Worm (Caenorhabditis elegans) whole organism, young adult: ENCODE measurements around the gene aakg-1.

Experiments
- B0336.3 ChIP-seq: fragments of 200-800 bp; sonication (Bioruptor generic); IDR thresholded peaks from 2 replicates; pipeline ENCODE4 v1.3.6; 2022; ENCODE audit warnings: missing genetic modification characterization, missing compliant biosample characterization
- C06A6.2 ChIP-seq: fragments of 200-800 bp; sonication (Bioruptor generic); conservative IDR thresholded peaks from 2 replicates; pipeline ENCODE4 v1.3.6; 2022; ENCODE audit warnings: missing genetic modification characterization, missing compliant biosample characterization
- F33H1.4 ChIP-seq: fragments of 200-800 bp; sonication (Bioruptor generic); IDR thresholded peaks from 2 replicates; pipeline ENCODE4 v1.3.6; 2022; ENCODE audit warnings: missing genetic modification reagents, missing genetic modification characterization, missing compliant biosample characterization
- F37B4.10 ChIP-seq: fragments of 200-800 bp; sonication (Bioruptor generic); IDR thresholded peaks from 2 replicates; pipeline ENCODE4 v1.3.6; 2022; ENCODE audit warnings: missing genetic modification characterization, missing compliant biosample characterization
- F57A8.1 ChIP-seq: fragments of 200-800 bp; sonication (Bioruptor generic); optimal IDR thresholded peaks from 2 replicates; lab custom pipeline; 2018; ENCODE audit warnings: mild to moderate bottlenecking, missing genetic modification characterization, moderate library complexity, missing compliant biosample characterization
- K12H6.12 ChIP-seq: fragments of 200-800 bp; sonication (Bioruptor generic); optimal IDR thresholded peaks from 2 replicates; lab custom pipeline; 2018; ENCODE audit warnings: mild to moderate bottlenecking, missing genetic modification characterization, missing compliant biosample characterization
- Y95B8A.8 ChIP-seq: fragments of 200-800 bp; sonication (Bioruptor generic); IDR thresholded peaks from 2 replicates; pipeline ENCODE4 v1.3.6; 2022; ENCODE audit warnings: missing genetic modification reagents, missing genetic modification characterization, missing compliant biosample characterization
- atf-7 ChIP-seq: sonication (generic microtip); optimal IDR thresholded peaks from 2 replicates; lab custom pipeline; 2017; ENCODE audit warnings: mild to moderate bottlenecking, missing genetic modification characterization, missing compliant biosample characterization
- attf-5 ChIP-seq: fragments of 200-800 bp; sonication (Bioruptor generic); optimal IDR thresholded peaks from 2 replicates; lab custom pipeline; 2018; ENCODE audit warnings: mild to moderate bottlenecking, missing genetic modification characterization, missing compliant biosample characterization
- cebp-1 ChIP-seq, 2 experiments: fragments of 200-800 bp in 1 of 2; sonication (Bioruptor generic) in 1 of 2; sonication (generic microtip) in 1 of 2; IDR thresholded peaks in 1 of 2; optimal IDR thresholded peaks in 1 of 2; 2 replicates each; pipeline versions ENCODE4 v1.3.6 to Lab custom; 2017 to 2022; ENCODE audit warnings: missing compliant biosample characterization in 2 of 2, missing genetic modification characterization in 2 of 2, mild to moderate bottlenecking in 1 of 2, missing genetic modification reagents in 1 of 2, moderate library complexity in 1 of 2
- cebp-2 ChIP-seq: fragments of 200-800 bp; sonication (Bioruptor generic); IDR thresholded peaks from 2 replicates; pipeline ENCODE4 v1.3.6; 2022; ENCODE audit warnings: missing genetic modification characterization, missing compliant biosample characterization
- ceh-40 ChIP-seq: fragments of 200-800 bp; sonication (Bioruptor generic); IDR thresholded peaks from 2 replicates; pipeline ENCODE4 v1.3.6; 2022; ENCODE audit warnings: missing genetic modification characterization, missing compliant biosample characterization
- chd-7 ChIP-seq: sonication (generic microtip); optimal IDR thresholded peaks from 2 replicates; lab custom pipeline; 2016; ENCODE audit warnings: mild to moderate bottlenecking, missing genetic modification characterization, moderate library complexity, missing compliant biosample characterization
- dox-1 ChIP-seq: fragments of 200-800 bp; sonication (Bioruptor generic); IDR thresholded peaks from 2 replicates; pipeline ENCODE4 v1.3.6; 2022; ENCODE audit warnings: missing genetic modification reagents, missing genetic modification characterization, missing compliant biosample characterization
- dpff-1 ChIP-seq: sonication (generic microtip); optimal IDR thresholded peaks from 2 replicates; lab custom pipeline; 2017; ENCODE audit warnings: mild to moderate bottlenecking, missing genetic modification characterization, missing compliant biosample characterization
- hmg-1.2 ChIP-seq: fragments of 200-800 bp; sonication (Bioruptor generic); IDR thresholded peaks from 2 replicates; pipeline ENCODE4 v1.3.6; 2022; ENCODE audit warnings: missing genetic modification reagents, missing genetic modification characterization, missing compliant biosample characterization
- hmg-20 ChIP-seq: fragments of 200-800 bp; sonication (Bioruptor generic); IDR thresholded peaks from 2 replicates; pipeline ENCODE4 v1.3.6; 2022; ENCODE audit warnings: missing genetic modification reagents, missing genetic modification characterization, missing compliant biosample characterization
- hrde-1 ChIP-seq: sonication (generic microtip); optimal IDR thresholded peaks from 2 replicates; lab custom pipeline; 2016; ENCODE audit warnings: missing genetic modification characterization, mild to moderate bottlenecking, missing compliant biosample characterization, moderate library complexity, missing genotype, missing genetic modification reagents, borderline replicate concordance
- lag-1 ChIP-seq: fragments of 200-800 bp; sonication (Bioruptor generic); IDR thresholded peaks from 2 replicates; pipeline ENCODE4 v1.3.6; 2022; ENCODE audit warnings: missing genetic modification reagents, missing genetic modification characterization, missing compliant biosample characterization
- lin-35 ChIP-seq, 3 experiments: fragments of 150-350 bp in 2 of 3; sonication (generic microtip) in 1 of 3; optimal IDR thresholded peaks; 2 replicates each; lab custom pipeline; 2014 to 2018; ENCODE audit warnings: missing biosample characterization in 3 of 3, missing genetic modification characterization in 3 of 3, missing genetic modification reagents in 3 of 3
- lin-40 ChIP-seq: sonication (generic microtip); optimal IDR thresholded peaks from 2 replicates; lab custom pipeline; 2016; ENCODE audit warnings: missing genetic modification characterization, mild to moderate bottlenecking, missing compliant biosample characterization, missing genotype, missing genetic modification reagents
- lin-54 ChIP-seq: fragments of 200-800 bp; sonication (Bioruptor generic); optimal IDR thresholded peaks from 2 replicates; lab custom pipeline; 2018; ENCODE audit warnings: mild to moderate bottlenecking, missing genetic modification characterization, missing compliant biosample characterization
- lsl-1 ChIP-seq: fragments of 200-800 bp; sonication (Bioruptor generic); optimal IDR thresholded peaks from 2 replicates; lab custom pipeline; 2018; ENCODE audit warnings: mild to moderate bottlenecking, missing genetic modification characterization, moderate library complexity, missing compliant biosample characterization
- madf-10 ChIP-seq: sonication (generic microtip); optimal IDR thresholded peaks from 2 replicates; lab custom pipeline; 2016; ENCODE audit warnings: mild to moderate bottlenecking, missing genetic modification characterization, missing compliant biosample characterization
- mel-28 ChIP-seq: sonication (generic microtip); optimal IDR thresholded peaks from 2 replicates; lab custom pipeline; 2016; ENCODE audit warnings: borderline replicate concordance, mild to moderate bottlenecking, missing genetic modification characterization, missing compliant biosample characterization
- mxl-1 ChIP-seq: sonication (generic microtip); optimal IDR thresholded peaks from 2 replicates; lab custom pipeline; 2016; ENCODE audit warnings: missing genetic modification characterization, missing compliant biosample characterization
- nfya-1 ChIP-seq: sonication (generic microtip); optimal IDR thresholded peaks from 2 replicates; lab custom pipeline; 2017; ENCODE audit warnings: antibody characterized with exemption, missing compliant biosample characterization, missing genetic modification characterization, borderline replicate concordance; ENCODE audit not compliant: insufficient read depth
- nfya-2 ChIP-seq: fragments of 200-800 bp; sonication (Bioruptor generic); IDR thresholded peaks from 2 replicates; pipeline ENCODE4 v1.3.6; 2022; ENCODE audit warnings: missing genetic modification reagents, missing genetic modification characterization, missing compliant biosample characterization
- nfyb-1 ChIP-seq: fragments of 200-800 bp; sonication (Bioruptor generic); IDR thresholded peaks from 2 replicates; pipeline ENCODE4 v1.3.6; 2022; ENCODE audit warnings: missing genetic modification reagents, missing genetic modification characterization, missing compliant biosample characterization
- nhr-120 ChIP-seq: fragments of 200-800 bp; sonication (Bioruptor generic); IDR thresholded peaks from 2 replicates; pipeline ENCODE4 v1.3.6; 2022; ENCODE audit warnings: missing genetic modification characterization, missing compliant biosample characterization
- nhr-80 ChIP-seq: sonication (generic microtip); optimal IDR thresholded peaks from 2 replicates; lab custom pipeline; 2016; ENCODE audit warnings: missing genetic modification characterization, missing compliant biosample characterization
- nhr-90 ChIP-seq: sonication (generic microtip); optimal IDR thresholded peaks from 2 replicates; lab custom pipeline; 2016; ENCODE audit warnings: missing genotype, mild to moderate bottlenecking, missing genetic modification characterization, missing compliant biosample characterization
- rcor-1 ChIP-seq: fragments of 200-800 bp; sonication (Bioruptor generic); IDR thresholded peaks from 2 replicates; pipeline ENCODE4 v1.3.6; 2022; ENCODE audit warnings: missing genetic modification reagents, missing genetic modification characterization, missing compliant biosample characterization
- sea-2 ChIP-seq: fragments of 200-800 bp; sonication (Bioruptor generic); IDR thresholded peaks from 2 replicates; pipeline ENCODE4 v1.3.6; 2022; ENCODE audit warnings: missing genetic modification characterization, missing compliant biosample characterization
- snpc-1.1 ChIP-seq: sonication (generic microtip); optimal IDR thresholded peaks from 2 replicates; lab custom pipeline; 2017; ENCODE audit warnings: missing genetic modification characterization, mild to moderate bottlenecking, missing compliant biosample characterization, antibody characterized with exemption, moderate library complexity, missing genotype, missing genetic modification reagents; ENCODE audit not compliant: insufficient read depth
- snpc-4 ChIP-seq, 5 experiments: fragments of 150-350 bp in 1 of 5; sonication (generic microtip) in 4 of 5; optimal IDR thresholded peaks; 2 replicates each; lab custom pipeline; 2014 to 2018; ENCODE audit warnings: missing genetic modification characterization in 5 of 5, missing biosample characterization in 3 of 5, antibody characterized with exemption in 2 of 5, mild to moderate bottlenecking in 2 of 5, missing compliant biosample characterization in 2 of 5, missing genotype in 2 of 5, moderate library complexity in 2 of 5, missing genetic modification reagents in 1 of 5
- sptf-2 ChIP-seq: fragments of 200-800 bp; sonication (Bioruptor generic); optimal IDR thresholded peaks from 2 replicates; lab custom pipeline; 2018; ENCODE audit warnings: mild to moderate bottlenecking, missing genetic modification characterization, missing compliant biosample characterization
- xnd-1 ChIP-seq: sonication (generic microtip); optimal IDR thresholded peaks from 2 replicates; lab custom pipeline; 2016; ENCODE audit warnings: missing genotype, missing genetic modification reagents, missing genetic modification characterization, missing compliant biosample characterization
- zfh-2 ChIP-seq: fragments of 200-800 bp; sonication (Bioruptor generic); conservative IDR thresholded peaks from 2 replicates; pipeline ENCODE4 v1.3.6; 2022; ENCODE audit warnings: missing genetic modification reagents, missing genetic modification characterization, missing compliant biosample characterization

Gene aakg-1

ce11 chrIII:12568036-12568649, 7.1 kb downstream of the aakg-1 start (continued):
- TF ChIP-seq nhr-90 (tag; lab: Kevin White, UChicago) (peak; percentile 18), nhr-120 (no peak)

- no peak for TF ChIP-seq dpff-1
- no peak for TF ChIP-seq hmg-1.2 (GFP tag; lab: Robert Waterston, UW)
- TF ChIP-seq dox-1 = no peak
- TF ChIP-seq sptf-2 (GFP tag; lab: Kevin White, UChicago) = no peak
- TF ChIP-seq ceh-40 (GFP tag; lab: Robert Waterston, UW) = no peak
- TF ChIP-seq nfya-2 = no peak
- TF ChIP-seq B0336.3 (GFP tag; lab: Robert Waterston, UW) = no peak
- no peak for TF ChIP-seq lin-54 (GFP tag; lab: Kevin White, UChicago)
- no peak for TF ChIP-seq rcor-1 (GFP tag; lab: Robert Waterston, UW)
- TF ChIP-seq snpc-1.1 (tag; lab: Kevin White, UChicago) = no peak
- TF ChIP-seq mel-28 (tag; lab: Kevin White, UChicago) = no peak
- no peak for TF ChIP-seq lag-1 (GFP tag; lab: Robert Waterston, UW)
- TF ChIP-seq C06A6.2 (GFP tag; lab: Robert Waterston, UW) = no peak
- no peak for TF ChIP-seq hmg-20 (GFP tag; lab: Robert Waterston, UW)
- no peak for TF ChIP-seq F37B4.10
- no peak for TF ChIP-seq mxl-1 (tag; lab: Kevin White, UChicago)
- no peak for TF ChIP-seq cebp-2
- TF ChIP-seq F57A8.1 (GFP tag; lab: Kevin White, UChicago) = no peak
Observed at ce11 chrIII:12565791-12566190, 9.4 kb downstream of the aakg-1 start.

DNA sequence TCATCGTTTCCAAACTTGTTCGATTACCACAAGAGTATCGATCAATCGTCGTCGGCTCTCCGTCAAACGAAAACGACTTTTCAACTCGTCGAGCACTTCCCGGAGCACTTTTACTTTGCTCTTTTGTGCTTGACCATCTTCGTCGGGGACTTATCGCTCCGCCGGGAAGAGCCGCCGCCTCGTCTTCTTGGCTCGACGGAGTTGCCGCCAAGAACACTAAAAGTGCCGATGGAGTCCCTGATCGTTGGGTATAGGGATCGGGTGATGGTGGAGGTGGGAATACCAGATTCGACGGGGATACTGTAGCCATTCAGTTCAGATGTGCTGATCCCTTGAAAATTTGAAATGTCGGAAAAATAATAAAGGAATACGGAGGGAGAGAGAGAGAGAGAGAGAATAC, 12.4 kb downstream of the aakg-1 start:
- TF ChIP-seq hrde-1 (tag; lab: Kevin White, UChicago) (no peak), zfh-2 (GFP tag; lab: Robert Waterston, UW) (peak; percentile 66)

- peak; percentile 46 for TF ChIP-seq K12H6.12 (tag; lab: Kevin White, UChicago)
- TF ChIP-seq xnd-1 (tag; lab: Kevin White, UChicago) = no peak
- TF ChIP-seq lin-35 (GFP tag; optimal IDR thresholded peaks at IDR 0.05; lab: Kevin White, UChicago) = peak in 1 of 3 experiments; percentile 46
- peak; percentile 79 for TF ChIP-seq nhr-80 (tag; lab: Kevin White, UChicago)
- no peak for TF ChIP-seq lsl-1 (GFP tag; lab: Kevin White, UChicago)
- peak; percentile 93 for TF ChIP-seq zfh-2 (GFP tag; lab: Robert Waterston, UW)
- TF ChIP-seq chd-7 (tag; lab: Kevin White, UChicago) = no peak
- TF ChIP-seq F37B4.10 = no peak
- TF ChIP-seq F33H1.4 = no peak
- no peak for TF ChIP-seq mxl-1 (tag; lab: Kevin White, UChicago)
- TF ChIP-seq attf-5 (GFP tag; lab: Kevin White, UChicago) = peak; percentile 69
- no peak for TF ChIP-seq nfya-1 (tag; lab: Kevin White, UChicago)
- peak; percentile 40; the same call in 1 of the 2 replicates for TF ChIP-seq hmg-1.2 (GFP tag; lab: Robert Waterston, UW)
- no peak for TF ChIP-seq B0336.3 (GFP tag; lab: Robert Waterston, UW)
- TF ChIP-seq atf-7 (tag; lab: Kevin White, UChicago) = peak; percentile 72
- peak; percentile 19 for TF ChIP-seq madf-10 (tag; lab: Kevin White, UChicago)
- TF ChIP-seq cebp-1 (GFP tag; IDR thresholded peaks at IDR 0.05; lab: Robert Waterston, UW) = no peak
- peak; percentile 44 for TF ChIP-seq cebp-1 (tag; optimal IDR thresholded peaks at IDR 0.05; lab: Kevin White, UChicago)
- TF ChIP-seq lin-40 (tag; lab: Kevin White, UChicago) = peak; percentile 29
- TF ChIP-seq snpc-1.1 (tag; lab: Kevin White, UChicago) = no peak
- TF ChIP-seq Y95B8A.8 = no peak
- no peak for TF ChIP-seq snpc-4 (GFP tag; optimal IDR thresholded peaks at IDR 0.05; lab: Kevin White, UChicago)
- peak in 2 of 4 experiments; percentile 24 to 38 for TF ChIP-seq snpc-4 (tag; optimal IDR thresholded peaks at IDR 0.05; lab: Kevin White, UChicago)
- peak; percentile 51; the same call in 1 of the 2 replicates for TF ChIP-seq nfyb-1 (GFP tag; lab: Robert Waterston, UW)
- TF ChIP-seq sea-2 (GFP tag; lab: Robert Waterston, UW) = no peak
Observed at ce11 chrIII:12558097-12558594, 17.1 kb downstream of the aakg-1 start.
